Fruit fly (Drosophila melanogaster) whole organism, embryonic: ENCODE data around the gene Rpt4.

Source experiments
- Awh ChIP-seq: fragments of 200-800 bp; sonication (Bioruptor generic); IDR thresholded peaks from 2 replicates; pipeline ENCODE4, ENCODE4 v1.3.6; 2022; ENCODE audit warnings: missing biosample characterization, missing genetic modification characterization
- BEAF-32 ChIP-seq: fragments of 200-800 bp; sonication (Bioruptor generic); optimal IDR thresholded peaks from 3 replicates; lab custom pipeline; 2017; ENCODE audit warnings: missing biosample characterization, missing genetic modification characterization, mild to moderate bottlenecking, moderate library complexity, missing genetic modification reagents
- CG10366 ChIP-seq: fragments of 200-800 bp; sonication (Bioruptor generic); IDR thresholded peaks from 2 replicates; pipeline ENCODE4 v1.3.6; 2022; ENCODE audit warnings: missing biosample characterization, missing genetic modification characterization
- CG11560 ChIP-seq: fragments of 200-800 bp; sonication (Bioruptor generic); IDR thresholded peaks from 3 replicates; pipeline ENCODE4 v1.3.6; 2022; ENCODE audit warnings: missing biosample characterization, missing genetic modification characterization
- CG13287 ChIP-seq: fragments of 200-800 bp; sonication (Bioruptor generic); IDR thresholded peaks from 2 replicates; pipeline ENCODE4 v1.3.6; 2022; ENCODE audit warnings: missing biosample characterization, missing genetic modification characterization; ENCODE audit not compliant: partially characterized antibody
- CG14965 ChIP-seq: fragments of 200-800 bp; sonication (Bioruptor generic); optimal IDR thresholded peaks from 2 replicates; lab custom pipeline; 2016; ENCODE audit warnings: missing biosample characterization, missing genetic modification characterization, borderline replicate concordance
- CG15696 ChIP-seq: fragments of 200-800 bp; sonication (Bioruptor generic); optimal IDR thresholded peaks from 2 replicates; lab custom pipeline; 2019; ENCODE audit warnings: missing biosample characterization, mild to moderate bottlenecking, missing genetic modification characterization, moderate library complexity
- CG18011 ChIP-seq: fragments of 200-800 bp; sonication (Bioruptor generic); optimal IDR thresholded peaks from 2 replicates; lab custom pipeline; 2017; ENCODE audit warnings: missing biosample characterization, missing genetic modification characterization, mild to moderate bottlenecking, moderate library complexity, missing genotype
- CG2129 ChIP-seq: fragments of 200-800 bp; sonication (Bioruptor generic); IDR thresholded peaks from 2 replicates; pipeline ENCODE4 v1.3.6; 2022; ENCODE audit warnings: missing biosample characterization, missing genetic modification characterization; ENCODE audit not compliant: partially characterized antibody
- CG30403 ChIP-seq: fragments of 200-800 bp; sonication (Bioruptor generic); optimal IDR thresholded peaks from 3 replicates; lab custom pipeline; 2016; ENCODE audit warnings: missing biosample characterization, missing genetic modification characterization
- CG30431 ChIP-seq: fragments of 200-800 bp; sonication (Bioruptor generic); optimal IDR thresholded peaks from 2 replicates; lab custom pipeline; 2017; ENCODE audit warnings: missing biosample characterization, missing genetic modification characterization
- CG32767 ChIP-seq: fragments of 200-800 bp; sonication (Bioruptor generic); IDR thresholded peaks from 2 replicates; pipeline ENCODE4 v1.3.6; 2022; ENCODE audit warnings: missing biosample characterization, missing genetic modification characterization
- CG43689 ChIP-seq: fragments of 200-800 bp; sonication (Bioruptor generic); IDR thresholded peaks from 2 replicates; pipeline ENCODE4 v1.3.6; 2022; ENCODE audit warnings: missing biosample characterization, missing genetic modification characterization
- CG4707 ChIP-seq: fragments of 200-800 bp; sonication (Bioruptor generic); optimal IDR thresholded peaks from 2 replicates; lab custom pipeline; 2018; ENCODE audit warnings: missing biosample characterization, mild to moderate bottlenecking, missing genetic modification characterization, moderate library complexity
- CG5245 ChIP-seq: fragments of 200-800 bp; sonication (Bioruptor generic); optimal IDR thresholded peaks from 3 replicates; lab custom pipeline; 2016; ENCODE audit warnings: missing biosample characterization, missing genetic modification characterization
- CG7745 ChIP-seq: fragments of 200-800 bp; sonication (Bioruptor generic); optimal IDR thresholded peaks from 2 replicates; lab custom pipeline; 2018; ENCODE audit warnings: missing biosample characterization, mild to moderate bottlenecking, missing genetic modification characterization, moderate library complexity
- CG7928 ChIP-seq: fragments of 200-800 bp; sonication (Bioruptor generic); optimal IDR thresholded peaks from 2 replicates; lab custom pipeline; 2017; ENCODE audit warnings: missing biosample characterization, mild to moderate bottlenecking, missing genetic modification characterization
- CG8089 ChIP-seq: fragments of 200-800 bp; sonication (Bioruptor generic); optimal IDR thresholded peaks from 3 replicates; lab custom pipeline; 2016; ENCODE audit warnings: missing biosample characterization, missing genetic modification characterization
- CkIIα-i1 ChIP-seq: fragments of 200-800 bp; sonication (Bioruptor generic); IDR thresholded peaks from 2 replicates; pipeline ENCODE4 v1.3.6; 2022; ENCODE audit warnings: missing biosample characterization, missing genetic modification characterization
- CrebB ChIP-seq: fragments of 200-800 bp; sonication (Bioruptor generic); optimal IDR thresholded peaks from 3 replicates; lab custom pipeline; 2018; ENCODE audit warnings: missing biosample characterization, mild to moderate bottlenecking, missing genetic modification characterization
- Doc3 ChIP-seq: fragments of 200-800 bp; sonication (Bioruptor generic); IDR thresholded peaks from 3 replicates; pipeline ENCODE4 v1.3.6; 2022; ENCODE audit warnings: missing biosample characterization, missing genetic modification characterization; ENCODE audit not compliant: partially characterized antibody
- Dp ChIP-seq: fragments of 200-800 bp; sonication (Bioruptor generic); optimal IDR thresholded peaks from 2 replicates; lab custom pipeline; 2018; ENCODE audit warnings: missing biosample characterization, mild to moderate bottlenecking, missing genetic modification characterization, moderate library complexity
- Drgx ChIP-seq: fragments of 200-800 bp; sonication (Bioruptor generic); IDR thresholded peaks from 2 replicates; pipeline ENCODE4 v1.3.6; 2022; ENCODE audit warnings: missing biosample characterization, missing genetic modification characterization
- Ets97D ChIP-seq: fragments of 200-800 bp; sonication (Bioruptor generic); optimal IDR thresholded peaks from 3 replicates; lab custom pipeline; 2016; ENCODE audit warnings: missing biosample characterization, missing genetic modification characterization
- H2.0 ChIP-seq: fragments of 200-800 bp; sonication (Bioruptor generic); IDR thresholded peaks from 2 replicates; pipeline ENCODE4 v1.3.6; 2022; ENCODE audit warnings: missing biosample characterization, missing genetic modification characterization
- HLH4C ChIP-seq: fragments of 200-800 bp; sonication (Bioruptor generic); IDR thresholded peaks from 3 replicates; pipeline ENCODE4 v1.3.6; 2022; ENCODE audit warnings: missing biosample characterization, missing genetic modification characterization; ENCODE audit not compliant: partially characterized antibody
- Mad ChIP-seq: fragments of 200-800 bp; sonication (Bioruptor generic); optimal IDR thresholded peaks from 2 replicates; lab custom pipeline; 2016; ENCODE audit warnings: missing biosample characterization, missing genetic modification characterization
- Nf-YA ChIP-seq: fragments of 200-800 bp; sonication (Bioruptor generic); IDR thresholded peaks from 2 replicates; pipeline ENCODE4 v1.3.6; 2022; ENCODE audit warnings: missing biosample characterization, missing genetic modification characterization
- Nf-YB ChIP-seq: fragments of 200-800 bp; sonication (Bioruptor generic); optimal IDR thresholded peaks from 3 replicates; lab custom pipeline; 2019; ENCODE audit warnings: missing biosample characterization, mild to moderate bottlenecking, missing genetic modification characterization, moderate library complexity
- Poxn ChIP-seq: fragments of 200-800 bp; sonication (Bioruptor generic); IDR thresholded peaks from 2 replicates; pipeline ENCODE4 v1.3.6; 2022; ENCODE audit warnings: missing biosample characterization, missing genetic modification characterization
- Ptx1 ChIP-seq: fragments of 200-800 bp; sonication (Bioruptor generic); IDR thresholded peaks from 2 replicates; pipeline ENCODE4 v1.3.6; 2022; ENCODE audit warnings: missing biosample characterization, missing genetic modification characterization
- Rx ChIP-seq: fragments of 200-800 bp; sonication (Bioruptor generic); IDR thresholded peaks from 2 replicates; pipeline ENCODE4 v1.3.6; 2022; ENCODE audit warnings: missing biosample characterization, missing genetic modification characterization
- cato ChIP-seq: fragments of 200-800 bp; sonication (Bioruptor generic); optimal IDR thresholded peaks from 2 replicates; lab custom pipeline; 2016; ENCODE audit warnings: missing biosample characterization, missing genetic modification characterization, borderline replicate concordance
- chinmo ChIP-seq: fragments of 200-800 bp; sonication (Bioruptor generic); IDR thresholded peaks from 4 replicates; pipeline ENCODE4 v1.3.6; 2022; ENCODE audit warnings: missing biosample characterization, missing genetic modification characterization; ENCODE audit not compliant: partially characterized antibody
- dimm ChIP-seq: fragments of 200-800 bp; sonication (Bioruptor generic); IDR thresholded peaks from 2 replicates; pipeline ENCODE4 v1.3.6; 2022; ENCODE audit warnings: missing biosample characterization, missing genetic modification characterization
- dysf ChIP-seq: fragments of 200-800 bp; sonication (Bioruptor generic); IDR thresholded peaks from 3 replicates; pipeline ENCODE4 v1.3.6; 2022; ENCODE audit warnings: missing biosample characterization, missing genetic modification characterization
- exex ChIP-seq: fragments of 200-800 bp; sonication (Bioruptor generic); optimal IDR thresholded peaks from 4 replicates; lab custom pipeline; 2018; ENCODE audit warnings: missing biosample characterization, mild to moderate bottlenecking, missing genetic modification characterization, moderate library complexity
- grau ChIP-seq: fragments of 200-800 bp; optimal IDR thresholded peaks from 3 replicates; lab custom pipeline; 2019; ENCODE audit warnings: missing biosample characterization, mild to moderate bottlenecking, missing genetic modification characterization, moderate library complexity
- her ChIP-seq: fragments of 200-800 bp; sonication (Bioruptor generic); optimal IDR thresholded peaks from 2 replicates; lab custom pipeline; 2016; ENCODE audit warnings: missing biosample characterization, missing genetic modification characterization
- klu ChIP-seq: fragments of 200-800 bp; sonication (Bioruptor generic); IDR thresholded peaks from 2 replicates; pipeline ENCODE4 v1.3.6; 2022; ENCODE audit warnings: missing biosample characterization, missing genetic modification characterization
- lbe ChIP-seq: fragments of 200-800 bp; sonication (Bioruptor generic); optimal IDR thresholded peaks from 2 replicates; lab custom pipeline; 2016; ENCODE audit warnings: missing biosample characterization, mild to moderate bottlenecking, missing genetic modification characterization
- mld ChIP-seq: fragments of 200-800 bp; sonication (Bioruptor generic); IDR thresholded peaks from 3 replicates; pipeline ENCODE4 v1.3.6; 2022; ENCODE audit warnings: missing biosample characterization, missing genetic modification characterization; ENCODE audit not compliant: partially characterized antibody
- nau ChIP-seq: fragments of 200-800 bp; sonication (Bioruptor generic); optimal IDR thresholded peaks from 3 replicates; lab custom pipeline; 2017; ENCODE audit warnings: missing biosample characterization, mild to moderate bottlenecking, missing genetic modification characterization, missing genetic modification reagents
- oc ChIP-seq: fragments of 200-800 bp; sonication (Bioruptor generic); optimal IDR thresholded peaks from 2 replicates; lab custom pipeline; 2018; ENCODE audit warnings: missing biosample characterization, mild to moderate bottlenecking, missing genetic modification characterization, moderate library complexity
- pfk ChIP-seq: fragments of 200-800 bp; sonication (Bioruptor generic); optimal IDR thresholded peaks from 2 replicates; lab custom pipeline; 2018; ENCODE audit warnings: missing biosample characterization, mild to moderate bottlenecking, missing genetic modification characterization, moderate library complexity
- pzg ChIP-seq: fragments of 200-800 bp; sonication (Bioruptor generic); optimal IDR thresholded peaks from 3 replicates; lab custom pipeline; 2018; ENCODE audit warnings: missing biosample characterization, mild to moderate bottlenecking, missing genetic modification characterization, moderate library complexity
- sd ChIP-seq: fragments of 200-800 bp; sonication (Bioruptor generic); optimal IDR thresholded peaks from 3 replicates; lab custom pipeline; 2018; ENCODE audit warnings: missing biosample characterization, mild to moderate bottlenecking, missing genetic modification characterization, moderate library complexity
- sim ChIP-seq: fragments of 200-800 bp; sonication (Bioruptor generic); IDR thresholded peaks from 2 replicates; pipeline ENCODE4 v1.3.6; 2022; ENCODE audit warnings: missing biosample characterization, missing genetic modification characterization
- sqz ChIP-seq: fragments of 200-800 bp; sonication (Bioruptor generic); optimal IDR thresholded peaks from 3 replicates; lab custom pipeline; 2018; ENCODE audit warnings: missing biosample characterization, mild to moderate bottlenecking, missing genetic modification characterization
- ssp ChIP-seq: fragments of 200-800 bp; sonication (Bioruptor generic); IDR thresholded peaks from 2 replicates; pipeline ENCODE4 v1.3.6; 2022; ENCODE audit warnings: missing biosample characterization, missing genetic modification characterization
- trem ChIP-seq: fragments of 200-800 bp; optimal IDR thresholded peaks from 3 replicates; lab custom pipeline; 2019; ENCODE audit warnings: missing biosample characterization, mild to moderate bottlenecking, missing genetic modification characterization, moderate library complexity
- yki ChIP-seq: fragments of >200 bp; optimal IDR thresholded peaks from 3 replicates; lab custom pipeline; 2018

Rpt4 gene

dm6 chrX:6276590-6276989, 14.5 kb downstream of the Rpt4 start, which contains the start of gene CG3566 (continued):
- TF ChIP-seq CG30403 (no peak), HLH4C (GFP tag; lab: Robert Waterston, UW) (no peak), Ptx1 (no peak), ssp (GFP tag; lab: Robert Waterston, UW) (no peak), oc (tag; lab: Kevin White, UChicago) (no peak), mld (no peak), pzg (peak; percentile 59), Doc3 (GFP tag; lab: Robert Waterston, UW) (no peak), Nf-YB (GFP tag; lab: Kevin White, UChicago) (no peak), CG18011 (GFP tag; lab: Kevin White, UChicago) (no peak), nau (GFP tag; lab: Kevin White, UChicago) (no peak), CG10366 (GFP tag; lab: Robert Waterston, UW) (no peak), cato (GFP tag; lab: Kevin White, UChicago) (no peak), Ets97D (GFP tag; lab: Kevin White, UChicago) (no peak), Awh (GFP tag; lab: Robert Waterston, UW) (no peak), dysf (no peak), her (no peak), CG30431 (no peak), Drgx (no peak), trem (tag; lab: Kevin White, UChicago) (peak; percentile 2), CG14965 (no peak), Rx (no peak), CG5245 (GFP tag; lab: Kevin White, UChicago) (no peak), CG8089 (GFP tag; lab: Kevin White, UChicago) (no peak), CG32767 (GFP tag; lab: Robert Waterston, UW) (no peak), lbe (GFP tag; lab: Kevin White, UChicago) (peak; percentile 11), CrebB (no peak), CG7745 (tag; lab: Kevin White, UChicago) (no peak), CG11560 (tag; lab: Robert Waterston, UW) (no peak), Nf-YA (no peak), H2.0 (GFP tag; lab: Robert Waterston, UW) (no peak), sqz (GFP tag; lab: Kevin White, UChicago) (no peak), sd (tag; lab: Kevin White, UChicago) (no peak), Dp (GFP tag; lab: Kevin White, UChicago) (peak; percentile 3), Mad (GFP tag; lab: Kevin White, UChicago) (no peak), CG15696 (tag; lab: Kevin White, UChicago) (no peak), CG13287 (GFP tag; lab: Robert Waterston, UW) (peak; percentile 31), exex (tag; lab: Kevin White, UChicago) (no peak), klu (GFP tag; lab: Robert Waterston, UW) (no peak), pfk (GFP tag; lab: Kevin White, UChicago) (no peak), BEAF-32 (peak; percentile 5), CG4707 (no peak), CG7928 (GFP tag; lab: Kevin White, UChicago) (no peak), yki (lab: Kevin White, UChicago) (no peak), dimm (no peak), Poxn (GFP tag; lab: Robert Waterston, UW) (no peak), sim (GFP tag; lab: Robert Waterston, UW) (no peak), CkIIα-i1 (GFP tag; lab: Robert Waterston, UW) (no peak), CG43689 (GFP tag; lab: Robert Waterston, UW) (no peak), grau (tag; lab: Kevin White, UChicago) (no peak), CG2129 (GFP tag; lab: Robert Waterston, UW) (no peak), chinmo (no peak)
